Worm (Caenorhabditis elegans): ENCODE measurements around the gene srt-31.

srt-31 gene

ce11 chrV:472589-472988 lies at the start of gene srt-31:
srt-31 (plus strand) TSS chrV:472889.
- TF ChIP-seq snpc-4 (tag; optimal IDR thresholded peaks at IDR 0.05) = no peak
- no peak for TF ChIP-seq unc-39 (tag; optimal IDR thresholded peaks at IDR 0.05)
- no peak for TF ChIP-seq ceh-39 (tag; optimal IDR thresholded peaks at IDR 0.05)
- TF ChIP-seq mep-1 (tag; optimal IDR thresholded peaks at IDR 0.05) = no peak
- TF ChIP-seq nhr-28 (tag; optimal IDR thresholded peaks at IDR 0.05) = no peak
- no peak for TF ChIP-seq lsy-2 (tag; optimal IDR thresholded peaks at IDR 0.05)
- no peak for TF ChIP-seq cnd-1 (tag; optimal IDR thresholded peaks at IDR 0.05)
- TF ChIP-seq ztf-11 (tag; optimal IDR thresholded peaks at IDR 0.05) = no peak
- no peak for TF ChIP-seq nhr-12 (tag; optimal IDR thresholded peaks at IDR 0.05)
- TF ChIP-seq sem-2 (GFP tag; optimal IDR thresholded peaks at IDR 0.05) = no peak
- no peak for TF ChIP-seq blmp-1 (tag; optimal IDR thresholded peaks at IDR 0.05)

DNA sequence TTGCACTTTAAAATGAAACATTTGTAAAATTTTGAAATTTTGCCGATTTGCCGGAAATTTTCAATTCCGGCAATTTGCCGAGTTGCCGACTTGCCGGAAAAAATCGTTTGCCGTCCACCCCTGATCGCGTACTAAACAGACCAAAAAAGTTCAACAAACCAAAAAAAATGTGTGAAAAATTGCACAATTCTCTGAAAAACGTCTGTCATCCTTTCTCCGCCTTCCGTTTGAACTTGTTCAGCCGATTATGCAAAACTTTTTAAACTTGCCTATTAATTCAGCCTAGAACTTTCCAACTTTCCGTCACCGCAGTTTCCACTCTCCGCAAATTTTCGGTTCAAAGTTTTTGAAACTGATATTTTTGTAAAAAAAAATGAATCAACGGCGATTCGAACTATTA lies 48.5 kb upstream of the srt-31 start, which contains the start of gene B0554.5:
Gene B0554.5, plus strand, starts transcription at position 301 of the 400 bp plus-strand sequence.
- TF ChIP-seq ceh-83 (GFP tag; optimal IDR thresholded peaks at IDR 0.05) (no peak), ceh-43 (GFP tag; optimal IDR thresholded peaks at IDR 0.05) (no peak), pha-4 (tag; optimal IDR thresholded peaks at IDR 0.05) (no peak), ztf-11 (tag; optimal IDR thresholded peaks at IDR 0.05) (no peak), blmp-1 (tag; optimal IDR thresholded peaks at IDR 0.05) (no peak), elt-3 (tag; optimal IDR thresholded peaks at IDR 0.05) (no peak), unc-120 (tag; optimal IDR thresholded peaks at IDR 0.05; ENCODE audit: poor library complexity, severe bottlenecking) (no peak), bed-3 (GFP tag; optimal IDR thresholded peaks at IDR 0.05) (no peak), hlh-1 (tag; optimal IDR thresholded peaks at IDR 0.05) (no peak), ceh-39 (tag; optimal IDR thresholded peaks at IDR 0.05) (no peak), nhr-2 (tag; optimal IDR thresholded peaks at IDR 0.05) (no peak)

DNA sequence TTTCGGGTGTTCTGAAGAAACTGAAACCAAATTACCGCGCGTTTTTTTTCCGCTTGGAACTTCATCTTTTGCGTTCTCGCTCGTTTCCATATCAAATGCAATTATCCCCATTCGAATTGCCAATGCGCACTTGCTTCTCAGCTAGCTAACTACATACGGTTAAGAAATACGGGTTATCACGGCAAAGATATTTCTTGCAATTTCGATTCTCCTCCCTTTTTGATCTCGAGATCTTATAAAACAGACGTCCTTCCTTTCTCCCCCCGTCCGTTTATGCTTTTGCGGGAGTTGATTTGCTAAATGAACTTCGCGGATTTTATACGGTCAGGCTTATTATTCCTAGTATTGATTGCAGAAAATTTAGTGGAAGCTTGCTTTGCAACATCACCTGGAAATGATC lies 43.8 kb upstream of the srt-31 start, which contains the start of gene B0554.4:
Gene B0554.4, plus strand, starts transcription at position 301 of the 400 bp plus-strand sequence.
- TF ChIP-seq nhr-237 (tag; optimal IDR thresholded peaks at IDR 0.05) (no peak), lsy-2 (tag; optimal IDR thresholded peaks at IDR 0.05) (no peak), cnd-1 (tag; optimal IDR thresholded peaks at IDR 0.05) (no peak)

ce11 chrV:432991-433390 lies 39.7 kb upstream of the srt-31 start:
- TF ChIP-seq unc-120 (tag; optimal IDR thresholded peaks at IDR 0.05; ENCODE audit: poor library complexity, severe bottlenecking) (no peak), unc-39 (tag; optimal IDR thresholded peaks at IDR 0.05) (no peak), elt-3 (tag; optimal IDR thresholded peaks at IDR 0.05) (no peak), sptf-1 (tag; optimal IDR thresholded peaks at IDR 0.05) (no peak), hlh-1 (tag; optimal IDR thresholded peaks at IDR 0.05) (no peak)

DNA sequence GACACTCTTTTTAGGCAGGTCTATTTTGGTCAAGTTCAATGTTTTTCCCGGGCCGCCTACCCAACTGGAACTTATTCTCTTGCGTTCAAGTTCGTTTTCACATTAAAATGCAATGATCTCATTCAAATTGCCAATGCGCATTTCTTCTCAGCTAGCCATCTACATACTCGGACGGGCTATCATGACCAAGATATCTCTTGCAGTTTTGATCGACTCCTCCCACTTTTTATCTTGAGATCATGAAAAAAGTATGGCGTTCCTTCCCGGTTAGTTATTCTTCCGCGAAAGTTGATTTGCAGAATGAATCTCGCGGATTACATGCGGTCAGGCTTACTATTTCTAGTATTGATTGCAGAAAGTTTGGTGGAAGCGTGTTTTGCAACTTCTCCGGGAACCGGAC lies 38.8 kb upstream of the srt-31 start, which contains the start of gene B0554.2:
Gene B0554.2, plus strand, starts transcription at position 301 of the 400 bp plus-strand sequence.
- TF ChIP-seq ces-1 (GFP tag; optimal IDR thresholded peaks at IDR 0.05) (no peak), tbx-8 (GFP tag; optimal IDR thresholded peaks at IDR 0.05) (no peak), hlh-1 (tag; optimal IDR thresholded peaks at IDR 0.05) (no peak), snpc-4 (tag; optimal IDR thresholded peaks at IDR 0.05) (no peak), nhr-76 (tag; optimal IDR thresholded peaks at IDR 0.05) (no peak), bed-3 (GFP tag; optimal IDR thresholded peaks at IDR 0.05) (no peak), blmp-1 (tag; optimal IDR thresholded peaks at IDR 0.05) (no peak), lsy-2 (tag; optimal IDR thresholded peaks at IDR 0.05) (no peak), pha-4 (tag; optimal IDR thresholded peaks at IDR 0.05) (no peak), zip-8 (tag; optimal IDR thresholded peaks at IDR 0.05) (no peak), ceh-83 (GFP tag; optimal IDR thresholded peaks at IDR 0.05) (no peak), nhr-28 (tag; optimal IDR thresholded peaks at IDR 0.05) (no peak), mab-5 (tag; optimal IDR thresholded peaks at IDR 0.05) (no peak), unc-39 (tag; optimal IDR thresholded peaks at IDR 0.05) (no peak), sem-2 (GFP tag; optimal IDR thresholded peaks at IDR 0.05) (no peak), ceh-43 (GFP tag; optimal IDR thresholded peaks at IDR 0.05) (no peak), ztf-11 (tag; optimal IDR thresholded peaks at IDR 0.05) (no peak), mls-2 (tag; optimal IDR thresholded peaks at IDR 0.05) (no peak)

- no peak for TF ChIP-seq lsy-2 (tag; optimal IDR thresholded peaks at IDR 0.05)
- TF ChIP-seq bed-3 (GFP tag; optimal IDR thresholded peaks at IDR 0.05) = no peak
- no peak for TF ChIP-seq hlh-1 (tag; optimal IDR thresholded peaks at IDR 0.05)
- TF ChIP-seq M03D4.4 (tag; optimal IDR thresholded peaks at IDR 0.05) = no peak
- TF ChIP-seq snpc-4 (tag; optimal IDR thresholded peaks at IDR 0.05) = no peak
- no peak for TF ChIP-seq nhr-28 (tag; optimal IDR thresholded peaks at IDR 0.05)
- TF ChIP-seq cnd-1 (tag; optimal IDR thresholded peaks at IDR 0.05) = no peak
- no peak for TF ChIP-seq sptf-1 (tag; optimal IDR thresholded peaks at IDR 0.05)
- TF ChIP-seq drap-1 (GFP tag; optimal IDR thresholded peaks at IDR 0.05) = no peak
- TF ChIP-seq ceh-39 (tag; optimal IDR thresholded peaks at IDR 0.05) = no peak
- no peak for TF ChIP-seq lin-13 (tag; optimal IDR thresholded peaks at IDR 0.05)
- no peak for TF ChIP-seq mls-2 (tag; optimal IDR thresholded peaks at IDR 0.05)
- no peak for TF ChIP-seq blmp-1 (tag; optimal IDR thresholded peaks at IDR 0.05)
- TF ChIP-seq pha-4 (tag; optimal IDR thresholded peaks at IDR 0.05) = no peak
- no peak for TF ChIP-seq nhr-237 (tag; optimal IDR thresholded peaks at IDR 0.05)
- TF ChIP-seq elt-1 (tag; optimal IDR thresholded peaks at IDR 0.05; ENCODE audit: borderline replicate concordance, insufficient read depth) = no peak
Measured at ce11 chrV:438094-438493, 34.6 kb upstream of the srt-31 start, which contains the start of gene B0554.1. B0554.1 (plus strand) TSS chrV:438394.

Data from whole organism, mixed stage, embryonic.